Worm (Caenorhabditis elegans): ENCODE results near the gene C01G10.7.

ce11 chrV:15092666-15093065, 7.1 kb downstream of the C01G10.7 start, which contains the start of gene txt-12:
- TF ChIP-seq egl-27 (tag; optimal IDR thresholded peaks at IDR 0.05): no peak
- TF ChIP-seq fkh-10 (GFP tag; optimal IDR thresholded peaks at IDR 0.05): no peak
- no peak for TF ChIP-seq dpl-1 (GFP tag; optimal IDR thresholded peaks at IDR 0.05)

All from whole organism, L1 larva.